Worm (Caenorhabditis elegans) whole organism, L4/young adult: Measurements from ENCODE around the gene F49C12.11.

ENCODE experiments used
- W03F9.2 ChIP-seq: fragments of 150-350 bp; optimal IDR thresholded peaks from 2 replicates; lab custom pipeline; 2014; ENCODE audit warnings: missing biosample characterization, missing genetic modification characterization
- dao-5 ChIP-seq: sonication (generic microtip); optimal IDR thresholded peaks from 2 replicates; lab custom pipeline; 2016; ENCODE audit warnings: missing genotype, missing genetic modification characterization, moderate library complexity, missing compliant biosample characterization
- him-1 ChIP-seq: sonication (generic microtip); optimal IDR thresholded peaks from 2 replicates; lab custom pipeline; 2016; ENCODE audit warnings: missing genotype, missing genetic modification reagents, missing genetic modification characterization, missing compliant biosample characterization

ce11 chrIV:9318147-9318546, 1.0 kb upstream of the F49C12.11 start:
- TF ChIP-seq him-1 (tag; lab: Kevin White, UChicago) (no peak), dao-5 (tag; lab: Kevin White, UChicago) (no peak), W03F9.2 (tag; lab: Kevin White, UChicago) (no peak)
